Fruit fly (Drosophila melanogaster): ENCODE measurements around the gene comm2.

The comm2 gene

DNA sequence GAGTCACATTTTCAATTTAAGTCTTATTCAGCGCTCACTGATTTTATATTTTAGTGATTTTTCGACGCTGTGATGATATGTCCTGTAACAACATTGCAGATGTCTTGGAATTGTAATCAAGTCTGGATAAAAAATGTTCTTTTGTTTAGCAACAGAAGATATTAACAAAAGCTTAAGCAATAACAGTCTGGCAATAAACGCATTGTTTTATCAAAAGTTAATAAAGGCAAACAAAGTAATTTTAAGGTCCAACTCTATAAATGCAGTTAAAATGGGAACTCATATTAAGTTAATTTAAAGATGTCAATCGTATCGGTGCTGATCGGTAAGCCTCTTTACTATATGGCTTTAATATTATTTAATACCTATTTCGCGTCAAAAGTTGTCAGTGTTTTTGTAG, 38.1 kb downstream of the comm2 start, which contains the start of gene CG43082:
Gene CG43082 (plus strand): TSS at position 301 of the 400 bp plus-strand sequence.
- TF ChIP-seq Met (GFP tag; optimal IDR thresholded peaks at IDR 0.05) (no peak), Lpt (GFP tag; optimal IDR thresholded peaks at IDR 0.05) (no peak), CG16779 (tag; optimal IDR thresholded peaks at IDR 0.05) (no peak)

DNA sequence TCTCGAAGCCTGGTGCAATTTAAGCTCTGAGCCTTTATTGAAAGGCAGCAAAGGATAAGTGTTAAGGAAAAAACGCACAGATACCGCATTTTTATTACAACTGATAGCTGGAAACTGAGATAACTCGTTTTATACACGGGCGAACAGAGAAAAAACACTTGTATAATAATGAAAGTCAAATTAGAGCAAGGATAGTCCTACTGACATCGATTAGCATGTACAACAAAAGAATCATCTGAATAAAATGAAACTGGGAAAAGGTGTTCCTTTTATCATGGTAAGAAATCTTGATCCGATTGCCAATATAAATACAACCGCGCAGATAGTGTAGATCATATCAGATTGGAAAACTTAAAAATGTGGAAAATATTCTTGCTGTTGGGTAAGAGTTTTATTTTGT, 38.7 kb downstream of the comm2 start, which contains the start of the genes Eig71Ej and Eig71Ek:
Gene Eig71Ej (minus strand): TSS at position 101 of the 400 bp plus-strand sequence.
Gene Eig71Ek (plus strand): TSS at position 334 of the 400 bp plus-strand sequence.
- no peak for TF ChIP-seq CG10669 (GFP tag; optimal IDR thresholded peaks at IDR 0.05)
- no peak for TF ChIP-seq Ets96B (tag; optimal IDR thresholded peaks at IDR 0.05)
- no peak for TF ChIP-seq svp (GFP tag)
- TF ChIP-seq CG10631 (GFP tag; optimal IDR thresholded peaks at IDR 0.05), result no peak
- TF ChIP-seq Hr38 (GFP tag; optimal IDR thresholded peaks at IDR 0.05), result no peak
- no peak for TF ChIP-seq CG6276 (GFP tag; optimal IDR thresholded peaks at IDR 0.05)
- no peak for TF ChIP-seq Sox102F (GFP tag; optimal IDR thresholded peaks at IDR 0.05)

DNA sequence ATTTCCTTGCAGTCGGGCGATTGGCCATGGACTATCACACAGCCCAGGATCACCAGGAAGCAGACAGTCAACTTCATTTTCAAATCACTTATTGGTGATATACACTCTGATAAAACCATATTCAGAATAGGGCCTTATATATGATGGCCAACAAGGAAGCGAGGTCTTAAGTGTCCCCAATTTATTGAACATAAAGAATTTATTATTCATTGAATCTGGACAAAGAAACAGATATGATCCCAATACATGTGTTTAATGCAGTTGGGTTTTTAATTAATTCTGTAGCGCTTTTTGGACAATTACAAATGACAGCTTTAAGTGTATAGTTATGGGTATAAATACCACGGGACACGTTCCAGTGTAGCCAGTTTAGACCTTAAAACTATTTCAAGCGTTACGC, 40.3 kb downstream of the comm2 start, which contains the start of the genes Eig71Eh and Eig71Ei:
Gene Eig71Eh (minus strand): TSS at position 101 of the 400 bp plus-strand sequence.
Gene Eig71Ei (plus strand): TSS at position 367 of the 400 bp plus-strand sequence.
- TF ChIP-seq CG4318 (GFP tag; optimal IDR thresholded peaks at IDR 0.05) (no peak), fd59A (GFP tag; optimal IDR thresholded peaks at IDR 0.05) (no peak), CG3032 (tag; optimal IDR thresholded peaks at IDR 0.05) (no peak), fkh (GFP tag; optimal IDR thresholded peaks at IDR 0.05) (no peak), achi (GFP tag; optimal IDR thresholded peaks at IDR 0.05) (no peak), CG7368 (GFP tag; optimal IDR thresholded peaks at IDR 0.05) (no peak)

dm6 chr3L:15657290-15657689, 42.4 kb downstream of the comm2 start, which contains the start of the genes Eig71Ef and Eig71Eg:
Eig71Ef (minus strand) TSS chr3L:15657390.
Eig71Eg (plus strand) TSS chr3L:15657628.
- TF ChIP-seq fkh (GFP tag; optimal IDR thresholded peaks at IDR 0.05) (no peak), Ets96B (tag; optimal IDR thresholded peaks at IDR 0.05) (no peak), CG6854 (GFP tag; optimal IDR thresholded peaks at IDR 0.05) (no peak), pdm3 (GFP tag; optimal IDR thresholded peaks at IDR 0.05) (no peak), Lpt (GFP tag; optimal IDR thresholded peaks at IDR 0.05) (no peak), svp (GFP tag) (no peak), achi (GFP tag; optimal IDR thresholded peaks at IDR 0.05) (no peak), eg (GFP tag; IDR thresholded peaks at IDR 0.05) (no peak), CG8119 (GFP tag; IDR thresholded peaks at IDR 0.05) (no peak), salr (GFP tag; optimal IDR thresholded peaks at IDR 0.05) (no peak), Eip93F (GFP tag; optimal IDR thresholded peaks at IDR 0.05) (no peak), net (GFP tag; optimal IDR thresholded peaks at IDR 0.05) (no peak)

dm6 chr3L:15655910-15656309, 43.7 kb downstream of the comm2 start, which contains the start of gene Eig71Ee:
Eig71Ee (minus strand) TSS chr3L:15656010.
- TF ChIP-seq Sox15 (GFP tag; optimal IDR thresholded peaks at IDR 0.05) (no peak), spab (GFP tag; optimal IDR thresholded peaks at IDR 0.05) (no peak), CG11902 (GFP tag; optimal IDR thresholded peaks at IDR 0.05) (no peak), CG10669 (GFP tag; optimal IDR thresholded peaks at IDR 0.05) (no peak), net (GFP tag; optimal IDR thresholded peaks at IDR 0.05) (no peak), dsx (GFP tag; optimal IDR thresholded peaks at IDR 0.05; ENCODE audit: poor library complexity, severe bottlenecking) (no peak), CG32006 (GFP tag; optimal IDR thresholded peaks at IDR 0.05) (no peak), CG11294 (GFP tag; IDR thresholded peaks at IDR 0.05) (no peak), CG11762 (GFP tag; optimal IDR thresholded peaks at IDR 0.05; ENCODE audit: insufficient read depth) (no peak), Eip75B (GFP tag; optimal IDR thresholded peaks at IDR 0.05) (no peak), salr (GFP tag; optimal IDR thresholded peaks at IDR 0.05) (no peak), CG7368 (GFP tag; optimal IDR thresholded peaks at IDR 0.05) (no peak)

DNA sequence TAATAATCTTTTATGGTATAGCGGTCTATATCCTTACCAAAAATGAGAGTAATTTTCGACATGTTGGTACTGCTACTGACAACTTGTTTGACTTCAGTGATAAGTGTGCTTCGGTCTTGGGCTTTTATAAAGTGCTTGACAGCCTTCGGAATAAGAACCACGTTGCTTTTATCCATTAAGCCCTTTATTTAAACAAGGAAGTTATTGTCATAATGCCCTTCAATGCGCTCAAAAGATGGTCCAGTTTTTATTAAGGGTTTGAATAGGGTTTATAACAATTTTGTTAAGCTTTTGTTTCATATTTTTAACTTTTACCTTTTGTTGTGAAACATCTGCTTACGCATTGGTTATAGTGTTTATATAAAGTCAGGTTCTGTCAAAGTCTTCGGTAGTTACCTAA, 47.5 kb downstream of the comm2 start, which contains the start of the genes Eig71Ec and Eig71Ed:
Gene Eig71Ec (minus strand): TSS at position 101 of the 400 bp plus-strand sequence.
Gene Eig71Ed (plus strand): TSS at position 384 of the 400 bp plus-strand sequence.
- no peak for TF ChIP-seq fd85E (GFP tag; optimal IDR thresholded peaks at IDR 0.05)
- TF ChIP-seq Smox (GFP tag; optimal IDR thresholded peaks at IDR 0.05), result no peak
- TF ChIP-seq Eip93F (GFP tag; optimal IDR thresholded peaks at IDR 0.05), result no peak
- no peak for TF ChIP-seq spab (GFP tag; optimal IDR thresholded peaks at IDR 0.05)
- TF ChIP-seq Hr39 (GFP tag; optimal IDR thresholded peaks at IDR 0.05), result no peak
- TF ChIP-seq Ets96B (tag; optimal IDR thresholded peaks at IDR 0.05), result no peak
- no peak for TF ChIP-seq dsx (GFP tag; optimal IDR thresholded peaks at IDR 0.05; ENCODE audit: poor library complexity, severe bottlenecking)
- no peak for TF ChIP-seq CG11762 (GFP tag; optimal IDR thresholded peaks at IDR 0.05; ENCODE audit: insufficient read depth)
- no peak for TF ChIP-seq CG32006 (GFP tag; optimal IDR thresholded peaks at IDR 0.05)
- TF ChIP-seq CG16779 (tag; optimal IDR thresholded peaks at IDR 0.05), result no peak

Data from whole organism, prepupa.